In genomic region chr3L:21647853-21648252, dm6 we compare ENCODE assay signal across 2 fruit fly cellular contexts.
TF ChIP-seq lines count a peak whose summit lies in the region.

No protein-coding gene starts in this region.

- TF ChIP-seq CTCF in whole organism, embryonic (GFP tag; optimal IDR thresholded peaks at IDR 0.05; lab: Kevin White, UChicago), result no peak

TF ChIP-seq in whole organism, embryonic, 481 proteins besides CTCF, POLR2A, EP300 and RAD21:
- peak; percentile 62 for TF ChIP-seq Awh (GFP tag; IDR thresholded peaks at IDR 0.05; lab: Robert Waterston, UW)
- TF ChIP-seq Blimp-1 (GFP tag; optimal IDR thresholded peaks at IDR 0.05; lab: Kevin White, UChicago), result peak; percentile 83
- TF ChIP-seq luna (GFP tag; optimal IDR thresholded peaks at IDR 0.05; lab: Kevin White, UChicago), result no peak

TF ChIP-seq in whole organism, prepupa, 60 proteins besides CTCF, POLR2A, EP300 and RAD21:
- TF ChIP-seq Blimp-1 (GFP tag; optimal IDR thresholded peaks at IDR 0.05; lab: Kevin White, UChicago) (peak; percentile 53), CG15336 (GFP tag; IDR thresholded peaks at IDR 0.05; lab: Robert Waterston, UW) (no peak)
TF ChIP-seq in whole organism, prepupa: peak in this region for 1.

Comparison
In these comparisons a context has a peak if more than half of its experiments do, and no peak if none do; other contexts are left out.
1. Of the 7 proteins assayed by ChIP-seq in both whole organism, embryonic and whole organism, prepupa: peak only in whole organism, embryonic: none; only in whole organism, prepupa: none; in both: Blimp-1; in neither: 6.